Fruit fly (Drosophila melanogaster): ENCODE results near the gene mmm.
A peak's percentile ranks its signal among the peaks of the same experiment; 100 is the strongest.

mmm gene

dm6 chr3L:7632540-7633263 is 49.4 kb downstream of the mmm start:
- TF ChIP-seq Mnt (GFP tag; optimal IDR thresholded peaks at IDR 0.05) = no peak
- no peak for TF ChIP-seq cnc (optimal IDR thresholded peaks at IDR 0.05)
- no peak for TF ChIP-seq pad (GFP tag; optimal IDR thresholded peaks at IDR 0.05)
- TF ChIP-seq cic (GFP tag; optimal IDR thresholded peaks at IDR 0.05) = no peak
- TF ChIP-seq bab1 (GFP tag; optimal IDR thresholded peaks at IDR 0.05) = no peak
- TF ChIP-seq Crg-1 (GFP tag; optimal IDR thresholded peaks at IDR 0.05) = no peak
- TF ChIP-seq CG33017 (tag; optimal IDR thresholded peaks at IDR 0.05) = no peak
- TF ChIP-seq toe (GFP tag; optimal IDR thresholded peaks at IDR 0.05) = no peak
- TF ChIP-seq CG12768 (GFP tag; optimal IDR thresholded peaks at IDR 0.05) = no peak
- TF ChIP-seq Clk (GFP tag; optimal IDR thresholded peaks at IDR 0.05) = no peak
- TF ChIP-seq ovo (GFP tag; optimal IDR thresholded peaks at IDR 0.05) = no peak
- TF ChIP-seq Hr96 (GFP tag; optimal IDR thresholded peaks at IDR 0.05) = no peak
- TF ChIP-seq CG1620 (GFP tag; optimal IDR thresholded peaks at IDR 0.05) = no peak
- no peak for TF ChIP-seq CG7101 (tag; optimal IDR thresholded peaks at IDR 0.05)
- no peak for TF ChIP-seq tj (GFP tag; optimal IDR thresholded peaks at IDR 0.05)
- no peak for TF ChIP-seq CG5204 (GFP tag; optimal IDR thresholded peaks at IDR 0.05)
- TF ChIP-seq CG14711 (tag; optimal IDR thresholded peaks at IDR 0.05) = no peak
- TF ChIP-seq kay (GFP tag; ENCODE audit: borderline replicate concordance) = no peak
- no peak for TF ChIP-seq CG11617 (GFP tag; optimal IDR thresholded peaks at IDR 0.05)
- no peak for TF ChIP-seq CG7045 (GFP tag; optimal IDR thresholded peaks at IDR 0.05)

- TF ChIP-seq pad (GFP tag; optimal IDR thresholded peaks at IDR 0.05) (no peak), kay (GFP tag; ENCODE audit: borderline replicate concordance) (peak; percentile 24)
Measured at dm6 chr3L:7633619-7634018, 50.4 kb downstream of the mmm start.

- TF ChIP-seq CG7101 (tag; optimal IDR thresholded peaks at IDR 0.05) = no peak
Measured at dm6 chr3L:7634743-7635469, 51.7 kb downstream of the mmm start.

Measured in whole organism, adult.